Worm (Caenorhabditis elegans) whole organism, L2 larva: ENCODE results near the gene col-96.

ENCODE experiments used
- C34F6.9 ChIP-seq: fragments of 150-350 bp; optimal IDR thresholded peaks from 2 replicates; lab custom pipeline; 2014; ENCODE audit warnings: missing biosample characterization, missing genetic modification characterization
- F13H6.1 ChIP-seq: sonication (generic microtip); optimal IDR thresholded peaks from 2 replicates; lab custom pipeline; 2016; ENCODE audit warnings: missing genetic modification characterization, missing compliant biosample characterization
- R02D3.7 ChIP-seq: fragments of 150-350 bp; optimal IDR thresholded peaks from 2 replicates; lab custom pipeline; 2014; ENCODE audit warnings: missing biosample characterization, missing genetic modification characterization
- Y55F3AM.14 ChIP-seq: fragments of 200-800 bp; sonication (Bioruptor generic); optimal IDR thresholded peaks from 2 replicates; lab custom pipeline; 2018; ENCODE audit warnings: mild to moderate bottlenecking, missing genetic modification characterization, missing compliant biosample characterization
- aly-2 ChIP-seq: fragments of 150-350 bp; optimal IDR thresholded peaks from 2 replicates; lab custom pipeline; 2014; ENCODE audit warnings: missing biosample characterization, missing genetic modification characterization
- ama-1 ChIP-seq: fragments of 150-350 bp; optimal IDR thresholded peaks from 2 replicates; lab custom pipeline; 2018; ENCODE audit warnings: inconsistent platforms
- blmp-1 ChIP-seq: sonication (generic microtip); optimal IDR thresholded peaks from 2 replicates; lab custom pipeline; 2017; ENCODE audit warnings: missing genetic modification characterization, mild to moderate bottlenecking, missing compliant biosample characterization, antibody characterized with exemption, moderate library complexity; ENCODE audit not compliant: insufficient read depth
- ceh-16 ChIP-seq: fragments of 150-350 bp; optimal IDR thresholded peaks from 2 replicates; lab custom pipeline; 2014; ENCODE audit warnings: missing biosample characterization, missing genetic modification characterization
- ceh-82 ChIP-seq: fragments of 150-350 bp; optimal IDR thresholded peaks from 2 replicates; lab custom pipeline; 2014; ENCODE audit warnings: missing biosample characterization, missing genetic modification characterization
- crh-2 ChIP-seq: sonication (generic microtip); optimal IDR thresholded peaks from 2 replicates; lab custom pipeline; 2017; ENCODE audit warnings: missing biosample characterization, missing genetic modification characterization
- egl-27 ChIP-seq: sonication (generic microtip); optimal IDR thresholded peaks from 3 replicates; lab custom pipeline; 2017; ENCODE audit warnings: missing biosample characterization, missing genetic modification reagents, missing genetic modification characterization
- fos-1 ChIP-seq: fragments of 150-350 bp; optimal IDR thresholded peaks from 2 replicates; lab custom pipeline; 2014; ENCODE audit warnings: missing biosample characterization, missing genetic modification characterization
- gmeb-1 ChIP-seq: fragments of 150-350 bp; optimal IDR thresholded peaks from 2 replicates; lab custom pipeline; 2014; ENCODE audit warnings: missing biosample characterization, missing genetic modification characterization
- lin-11 ChIP-seq: fragments of 150-350 bp; sonication (generic microtip); optimal IDR thresholded peaks from 2 replicates; lab custom pipeline; 2014; ENCODE audit warnings: missing biosample characterization, missing genetic modification characterization, inconsistent platforms, mixed read lengths
- lin-13 ChIP-seq: fragments of 150-350 bp; optimal IDR thresholded peaks from 2 replicates; lab custom pipeline; 2014; ENCODE audit warnings: missing biosample characterization, missing genetic modification reagents, missing genetic modification characterization
- lin-39 ChIP-seq: fragments of 150-350 bp; optimal IDR thresholded peaks from 2 replicates; lab custom pipeline; 2014; ENCODE audit warnings: missing biosample characterization, missing genetic modification reagents, missing genetic modification characterization
- lsy-2 ChIP-seq, 2 experiments: fragments of 150-350 bp in 1 of 2; sonication (generic microtip) in 1 of 2; optimal IDR thresholded peaks; 2 replicates each; lab custom pipeline; 2014 to 2017; ENCODE audit warnings: missing biosample characterization in 2 of 2, missing genetic modification characterization in 2 of 2
- mab-5 ChIP-seq: fragments of 150-350 bp; optimal IDR thresholded peaks from 2 replicates; lab custom pipeline; 2014; ENCODE audit warnings: missing biosample characterization, missing genetic modification characterization
- mbf-1 ChIP-seq: sonication (generic microtip); optimal IDR thresholded peaks from 2 replicates; lab custom pipeline; 2017; ENCODE audit warnings: missing biosample characterization, missing genetic modification characterization
- mdl-1 ChIP-seq, 2 experiments: fragments of 150-350 bp in 1 of 2; sonication (generic microtip) in 1 of 2; optimal IDR thresholded peaks; 2 replicates each; lab custom pipeline; 2017; ENCODE audit warnings: missing biosample characterization in 2 of 2, missing genetic modification characterization in 2 of 2
- nhr-12 ChIP-seq: fragments of 150-350 bp; optimal IDR thresholded peaks from 2 replicates; lab custom pipeline; 2014; ENCODE audit warnings: missing biosample characterization, missing genetic modification characterization
- nhr-129 ChIP-seq: fragments of 150-350 bp; optimal IDR thresholded peaks from 2 replicates; lab custom pipeline; 2014; ENCODE audit warnings: missing biosample characterization, missing genetic modification characterization
- nhr-23 ChIP-seq: fragments of 150-350 bp; optimal IDR thresholded peaks from 2 replicates; lab custom pipeline; 2014; ENCODE audit warnings: missing biosample characterization, missing genetic modification reagents, missing genetic modification characterization
- nhr-237 ChIP-seq: fragments of 150-350 bp; optimal IDR thresholded peaks from 2 replicates; lab custom pipeline; 2014; ENCODE audit warnings: missing biosample characterization, missing genetic modification characterization
- nhr-25 ChIP-seq: fragments of 150-350 bp; sonication (generic microtip); optimal IDR thresholded peaks from 3 replicates; lab custom pipeline; 2014; ENCODE audit warnings: missing biosample characterization, missing genetic modification characterization
- nhr-6 ChIP-seq: fragments of 150-350 bp; optimal IDR thresholded peaks from 2 replicates; lab custom pipeline; 2014; ENCODE audit warnings: missing biosample characterization, missing genetic modification characterization
- peb-1 ChIP-seq: fragments of 150-350 bp; optimal IDR thresholded peaks from 2 replicates; lab custom pipeline; 2014; ENCODE audit warnings: missing biosample characterization, missing genetic modification characterization
- sem-4 ChIP-seq: fragments of 150-350 bp; optimal IDR thresholded peaks from 2 replicates; lab custom pipeline; 2014; ENCODE audit warnings: missing biosample characterization, missing genetic modification reagents, missing genetic modification characterization
- skn-1 ChIP-seq: sonication (generic microtip); optimal IDR thresholded peaks from 2 replicates; lab custom pipeline; 2017; ENCODE audit warnings: missing biosample characterization, missing genetic modification characterization
- sma-3 ChIP-seq: sonication (generic microtip); optimal IDR thresholded peaks from 2 replicates; lab custom pipeline; 2016; ENCODE audit warnings: missing genetic modification reagents, missing genetic modification characterization, missing compliant biosample characterization
- sma-9 ChIP-seq, 2 experiments: fragments of 150-350 bp in 1 of 2; sonication (generic microtip) in 1 of 2; optimal IDR thresholded peaks; 2 replicates each; lab custom pipeline; 2014 to 2016; ENCODE audit warnings: missing genetic modification characterization in 2 of 2, mild to moderate bottlenecking in 1 of 2, missing biosample characterization in 1 of 2, missing compliant biosample characterization in 1 of 2, missing genetic modification reagents in 1 of 2, moderate library complexity in 1 of 2
- snpc-4 ChIP-seq: fragments of 150-350 bp; optimal IDR thresholded peaks from 2 replicates; lab custom pipeline; 2014; ENCODE audit warnings: missing biosample characterization, missing genetic modification characterization
- unc-39 ChIP-seq: fragments of 150-350 bp; optimal IDR thresholded peaks from 2 replicates; lab custom pipeline; 2014; ENCODE audit warnings: missing biosample characterization, missing genetic modification characterization
- unc-55 ChIP-seq: fragments of 150-350 bp; sonication (generic microtip); optimal IDR thresholded peaks from 3 replicates; lab custom pipeline; 2014; ENCODE audit warnings: missing biosample characterization, missing genetic modification reagents, missing genetic modification characterization
- unc-62 ChIP-seq: fragments of 150-350 bp; optimal IDR thresholded peaks from 2 replicates; lab custom pipeline; 2014; ENCODE audit warnings: missing biosample characterization, missing genetic modification reagents, missing genetic modification characterization
- zag-1 ChIP-seq: fragments of 150-350 bp; optimal IDR thresholded peaks from 2 replicates; lab custom pipeline; 2014; ENCODE audit warnings: missing biosample characterization, missing genetic modification characterization
- ztf-4 ChIP-seq: fragments of 150-350 bp; optimal IDR thresholded peaks from 2 replicates; lab custom pipeline; 2014; ENCODE audit warnings: missing biosample characterization, missing genetic modification characterization

The col-96 gene

DNA sequence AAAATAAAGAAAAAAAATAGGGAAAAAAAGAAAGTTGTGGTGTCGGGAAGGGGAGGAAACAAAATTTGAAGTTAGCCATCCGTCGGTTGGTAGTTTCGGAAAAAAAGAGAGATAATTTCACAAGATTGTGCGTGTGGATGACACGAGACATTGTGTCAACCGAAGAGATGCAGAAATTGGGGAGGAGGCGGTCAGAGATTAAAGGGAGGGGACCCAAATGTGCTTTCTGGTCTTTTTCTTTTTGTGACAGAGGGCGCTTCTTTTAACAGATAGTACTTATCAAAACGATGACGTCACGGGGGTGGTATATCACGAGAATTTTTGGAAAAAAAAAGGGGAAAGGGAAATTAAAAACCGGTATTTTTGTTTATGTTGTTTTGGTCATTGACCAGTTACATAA, 31.9 kb upstream of the col-96 start:
- TF ChIP-seq blmp-1 (tag; lab: Kevin White, UChicago) (peak; percentile 33), nhr-129 (tag; lab: Kevin White, UChicago) (peak; percentile 34), snpc-4 (tag; lab: Kevin White, UChicago) (peak; percentile 1), egl-27 (peak; percentile 16), crh-2 (peak; percentile 46), sma-9 (GFP tag; optimal IDR thresholded peaks at IDR 0.05; lab: Kevin White, UChicago) (peak; percentile 70), sma-9 (tag; optimal IDR thresholded peaks at IDR 0.05; lab: Kevin White, UChicago) (no peak), zag-1 (tag; lab: Kevin White, UChicago) (no peak), sma-3 (GFP tag; lab: Kevin White, UChicago) (no peak), C34F6.9 (peak; percentile 37), mdl-1 (tag; optimal IDR thresholded peaks at IDR 0.05; lab: Kevin White, UChicago) (peak; percentile 12 to 27), skn-1 (tag; lab: Kevin White, UChicago) (no peak), unc-55 (GFP tag; lab: Kevin White, UChicago) (peak; percentile 47), mab-5 (tag; lab: Kevin White, UChicago) (peak; percentile 33), peb-1 (no peak), gmeb-1 (tag; lab: Kevin White, UChicago) (peak; percentile 13), lsy-2 (tag; optimal IDR thresholded peaks at IDR 0.05; lab: Kevin White, UChicago) (peak in 1 of 2 experiments; percentile 64), ztf-4 (peak; percentile 21), sem-4 (tag; lab: Kevin White, UChicago) (peak; percentile 90), fos-1 (tag; lab: Kevin White, UChicago) (peak; percentile 14), nhr-25 (no peak), lin-13 (GFP tag; lab: Kevin White, UChicago) (peak; percentile 27), F13H6.1 (peak; percentile 54)

DNA sequence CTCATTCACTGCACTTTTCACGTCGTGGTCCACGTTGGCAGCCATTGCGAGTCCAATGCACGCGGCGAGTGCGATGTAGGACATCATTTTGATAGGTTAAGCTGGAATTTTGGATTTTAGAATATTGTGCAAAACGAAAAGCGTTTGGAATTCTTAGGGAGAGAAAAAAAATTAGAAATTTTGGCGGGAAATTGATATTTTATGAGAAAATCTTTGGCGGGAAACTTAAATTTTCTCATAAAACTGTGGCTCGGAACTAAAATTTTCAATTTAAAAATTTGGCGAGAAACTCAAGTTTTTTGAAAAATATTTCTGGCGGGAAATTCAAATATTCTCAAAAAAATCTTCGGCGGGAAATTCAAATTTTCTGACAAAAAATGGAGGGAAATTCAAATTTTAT, 31.0 kb upstream of the col-96 start, which contains the start of gene sup-1:
Gene sup-1 (minus strand): TSS at position 101 of the 400 bp plus-strand sequence.
- TF ChIP-seq C34F6.9 (no peak), zag-1 (tag; lab: Kevin White, UChicago) (no peak), peb-1 (no peak), R02D3.7 (tag; lab: Kevin White, UChicago) (no peak), nhr-6 (tag; lab: Kevin White, UChicago) (no peak), mbf-1 (tag; lab: Kevin White, UChicago) (no peak), blmp-1 (tag; lab: Kevin White, UChicago) (no peak), ceh-82 (tag; lab: Kevin White, UChicago) (no peak), unc-39 (tag; lab: Kevin White, UChicago) (no peak), sem-4 (tag; lab: Kevin White, UChicago) (no peak), nhr-25 (no peak), snpc-4 (tag; lab: Kevin White, UChicago) (no peak), unc-62 (GFP tag; lab: Kevin White, UChicago) (no peak), ztf-4 (no peak), sma-3 (GFP tag; lab: Kevin White, UChicago) (no peak), ceh-16 (tag; lab: Kevin White, UChicago) (no peak), lin-39 (tag; lab: Kevin White, UChicago) (no peak), mdl-1 (tag; optimal IDR thresholded peaks at IDR 0.05; lab: Kevin White, UChicago) (no peak), aly-2 (tag; lab: Kevin White, UChicago) (no peak)
- TF ChIP-seq, all 48 proteins: peak for 0

DNA sequence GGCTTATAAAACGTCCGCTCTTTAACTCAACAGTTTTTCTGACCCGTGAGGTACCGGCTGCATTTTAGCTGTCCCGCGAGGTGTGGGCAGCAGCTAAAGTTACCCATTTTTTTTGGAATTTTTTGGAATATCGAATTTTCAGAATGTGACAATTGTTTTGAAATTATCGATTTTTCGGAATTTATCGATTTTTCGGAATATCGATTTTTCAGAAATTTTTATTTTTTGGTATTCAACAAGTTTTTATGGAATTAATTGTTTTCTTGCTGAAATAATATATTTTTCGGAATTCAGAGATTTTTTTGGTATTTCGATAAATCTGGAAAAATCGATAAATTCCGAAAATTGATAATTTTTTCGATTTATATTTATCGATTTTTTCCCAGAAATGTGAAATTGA, 26.4 kb upstream of the col-96 start:
- TF ChIP-seq egl-27 (no peak), nhr-237 (tag; lab: Kevin White, UChicago) (no peak), blmp-1 (tag; lab: Kevin White, UChicago) (no peak), nhr-25 (no peak), aly-2 (tag; lab: Kevin White, UChicago) (no peak), C34F6.9 (no peak), Y55F3AM.14 (GFP tag; lab: Kevin White, UChicago) (no peak), mab-5 (tag; lab: Kevin White, UChicago) (no peak), nhr-12 (tag; lab: Kevin White, UChicago) (no peak), R02D3.7 (tag; lab: Kevin White, UChicago) (no peak), mbf-1 (tag; lab: Kevin White, UChicago) (no peak), nhr-23 (tag; lab: Kevin White, UChicago) (no peak), lin-13 (GFP tag; lab: Kevin White, UChicago) (no peak)

DNA sequence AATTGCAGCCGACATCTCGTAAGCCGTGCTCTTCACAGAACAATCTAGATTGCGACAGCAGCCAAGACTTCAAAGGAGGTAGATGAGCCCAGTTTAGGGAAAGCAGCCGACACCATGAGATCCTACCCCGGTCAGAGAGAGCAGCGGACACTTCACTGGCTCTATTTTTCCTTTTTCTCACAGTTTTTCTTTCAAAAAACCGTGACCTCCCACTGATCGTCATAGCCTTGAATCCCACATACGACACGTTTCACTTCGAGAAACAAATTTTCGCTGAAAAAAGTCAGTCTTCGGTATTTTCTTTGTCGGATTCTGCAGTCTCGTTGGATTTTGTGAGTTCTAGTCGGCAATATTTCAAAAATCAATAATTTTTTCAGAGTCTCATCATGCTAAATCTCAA, 25.5 kb upstream of the col-96 start, which contains the start of gene Y41C4A.21:
Gene Y41C4A.21 (plus strand): TSS at position 301 of the 400 bp plus-strand sequence.
- no peak for TF ChIP-seq nhr-25
- no peak for TF ChIP-seq nhr-129 (tag; lab: Kevin White, UChicago)
- TF ChIP-seq snpc-4 (tag; lab: Kevin White, UChicago): no peak
- no peak for TF ChIP-seq nhr-6 (tag; lab: Kevin White, UChicago)
- TF ChIP-seq ama-1 (lab: Kevin White, UChicago): no peak
- no peak for TF ChIP-seq sma-9 (GFP tag; optimal IDR thresholded peaks at IDR 0.05; lab: Kevin White, UChicago)
- TF ChIP-seq sma-9 (tag; optimal IDR thresholded peaks at IDR 0.05; lab: Kevin White, UChicago): no peak
- no peak for TF ChIP-seq blmp-1 (tag; lab: Kevin White, UChicago)
- no peak for TF ChIP-seq Y55F3AM.14 (GFP tag; lab: Kevin White, UChicago)
- TF ChIP-seq sem-4 (tag; lab: Kevin White, UChicago): no peak
- TF ChIP-seq lin-11: no peak
- TF ChIP-seq, all 48 proteins: peak for 0
